Worm (Caenorhabditis elegans) whole organism, young adult: ENCODE results near the gene T13A10.2.

Source experiments
- B0019.2 ChIP-seq: fragments of 200-800 bp; sonication (Bioruptor generic); conservative IDR thresholded peaks from 2 replicates; pipeline ENCODE4 v1.3.6; 2022; ENCODE audit warnings: missing genetic modification reagents, missing genetic modification characterization, missing compliant biosample characterization
- B0035.1 ChIP-seq: sonication (generic microtip); optimal IDR thresholded peaks from 2 replicates; lab custom pipeline; 2016; ENCODE audit warnings: missing genetic modification characterization, mild to moderate bottlenecking, missing compliant biosample characterization, missing genotype, missing genetic modification reagents
- C06A6.2 ChIP-seq: fragments of 200-800 bp; sonication (Bioruptor generic); conservative IDR thresholded peaks from 2 replicates; pipeline ENCODE4 v1.3.6; 2022; ENCODE audit warnings: missing genetic modification characterization, missing compliant biosample characterization
- F22D6.2 ChIP-seq: sonication (generic microtip); optimal IDR thresholded peaks from 2 replicates; lab custom pipeline; 2016; ENCODE audit warnings: mild to moderate bottlenecking, missing genetic modification characterization, missing compliant biosample characterization
- F52B5.7 ChIP-seq: sonication (generic microtip); optimal IDR thresholded peaks from 2 replicates; lab custom pipeline; 2016; ENCODE audit warnings: mild to moderate bottlenecking, missing genetic modification characterization, missing compliant biosample characterization
- F57C9.4 ChIP-seq: sonication (generic microtip); optimal IDR thresholded peaks from 2 replicates; lab custom pipeline; 2017; ENCODE audit warnings: mild to moderate bottlenecking, missing genetic modification characterization, missing compliant biosample characterization
- K12H6.12 ChIP-seq: fragments of 200-800 bp; sonication (Bioruptor generic); optimal IDR thresholded peaks from 2 replicates; lab custom pipeline; 2018; ENCODE audit warnings: mild to moderate bottlenecking, missing genetic modification characterization, missing compliant biosample characterization
- T26A5.8 ChIP-seq: sonication (generic microtip); optimal IDR thresholded peaks from 2 replicates; lab custom pipeline; 2016; ENCODE audit warnings: missing genetic modification characterization, missing compliant biosample characterization
- ZK185.1 ChIP-seq: sonication (generic microtip); optimal IDR thresholded peaks from 2 replicates; lab custom pipeline; 2016; ENCODE audit warnings: mild to moderate bottlenecking, missing genetic modification characterization, missing compliant biosample characterization; ENCODE audit not compliant: poor library complexity, severe bottlenecking
- akir-1 ChIP-seq: fragments of 200-800 bp; sonication (Bioruptor generic); optimal IDR thresholded peaks from 2 replicates; lab custom pipeline; 2018; ENCODE audit warnings: mild to moderate bottlenecking, missing genetic modification characterization, moderate library complexity, missing compliant biosample characterization
- aptf-2 ChIP-seq: fragments of 200-800 bp; sonication (Bioruptor generic); conservative IDR thresholded peaks from 2 replicates; pipeline ENCODE4 v1.3.6; 2022; ENCODE audit warnings: missing genetic modification reagents, missing genetic modification characterization, missing compliant biosample characterization
- athp-1 ChIP-seq: sonication (generic microtip); optimal IDR thresholded peaks from 2 replicates; lab custom pipeline; 2017; ENCODE audit warnings: mild to moderate bottlenecking, missing genetic modification characterization, missing compliant biosample characterization
- bed-2 ChIP-seq: fragments of 200-800 bp; sonication (Bioruptor generic); IDR thresholded peaks from 2 replicates; pipeline ENCODE4 v1.3.6; 2022; ENCODE audit warnings: missing genetic modification reagents, missing genetic modification characterization, missing compliant biosample characterization
- cebp-2 ChIP-seq: fragments of 200-800 bp; sonication (Bioruptor generic); IDR thresholded peaks from 2 replicates; pipeline ENCODE4 v1.3.6; 2022; ENCODE audit warnings: missing genetic modification characterization, missing compliant biosample characterization
- ceh-100 ChIP-seq: fragments of 200-800 bp; sonication (Bioruptor generic); IDR thresholded peaks from 2 replicates; pipeline ENCODE4 v1.3.6; 2022; ENCODE audit warnings: missing genetic modification reagents, missing genetic modification characterization, missing compliant biosample characterization
- ceh-91 ChIP-seq: fragments of 200-800 bp; sonication (Bioruptor generic); IDR thresholded peaks from 2 replicates; pipeline ENCODE4 v1.3.6; 2022; ENCODE audit warnings: missing genetic modification reagents, missing genetic modification characterization, missing compliant biosample characterization
- dpff-1 ChIP-seq: sonication (generic microtip); optimal IDR thresholded peaks from 2 replicates; lab custom pipeline; 2017; ENCODE audit warnings: mild to moderate bottlenecking, missing genetic modification characterization, missing compliant biosample characterization
- dpl-1 ChIP-seq: fragments of 150-350 bp; optimal IDR thresholded peaks from 2 replicates; lab custom pipeline; 2014; ENCODE audit warnings: missing biosample characterization, missing genetic modification reagents, missing genetic modification characterization
- egl-44 ChIP-seq: fragments of 200-800 bp; sonication (Bioruptor generic); IDR thresholded peaks from 2 replicates; pipeline ENCODE4 v1.3.6; 2022; ENCODE audit warnings: missing genetic modification reagents, missing genetic modification characterization, missing compliant biosample characterization
- ekl-4 ChIP-seq: fragments of 200-800 bp; sonication (Bioruptor generic); IDR thresholded peaks from 2 replicates; pipeline ENCODE4 v1.3.6; 2022; ENCODE audit warnings: missing genetic modification reagents, missing genetic modification characterization, missing compliant biosample characterization
- gei-17 ChIP-seq: fragments of 200-800 bp; sonication (Bioruptor generic); optimal IDR thresholded peaks from 2 replicates; lab custom pipeline; 2018; ENCODE audit warnings: mild to moderate bottlenecking, missing genetic modification characterization, missing compliant biosample characterization
- him-1 ChIP-seq: sonication (generic microtip); optimal IDR thresholded peaks from 2 replicates; lab custom pipeline; 2016; ENCODE audit warnings: missing genotype, missing genetic modification reagents, missing genetic modification characterization, missing compliant biosample characterization
- hlh-26 ChIP-seq: fragments of 200-800 bp; sonication (Bioruptor generic); conservative IDR thresholded peaks from 2 replicates; pipeline ENCODE4 v1.3.6; 2022; ENCODE audit warnings: missing genetic modification reagents, missing genetic modification characterization, missing compliant biosample characterization
- hmg-1.2 ChIP-seq: fragments of 200-800 bp; sonication (Bioruptor generic); IDR thresholded peaks from 2 replicates; pipeline ENCODE4 v1.3.6; 2022; ENCODE audit warnings: missing genetic modification reagents, missing genetic modification characterization, missing compliant biosample characterization
- hrde-1 ChIP-seq: sonication (generic microtip); optimal IDR thresholded peaks from 2 replicates; lab custom pipeline; 2016; ENCODE audit warnings: missing genetic modification characterization, mild to moderate bottlenecking, missing compliant biosample characterization, moderate library complexity, missing genotype, missing genetic modification reagents, borderline replicate concordance
- let-526 ChIP-seq: fragments of 200-800 bp; sonication (Bioruptor generic); IDR thresholded peaks from 2 replicates; pipeline ENCODE4 v1.3.6; 2022; ENCODE audit warnings: missing genetic modification reagents, missing genetic modification characterization, missing compliant biosample characterization
- let-607 ChIP-seq, 2 experiments: fragments of 200-800 bp in 1 of 2; sonication (Bioruptor generic) in 1 of 2; sonication (generic microtip) in 1 of 2; optimal IDR thresholded peaks; 2 replicates each; lab custom pipeline; 2016 to 2018; ENCODE audit warnings: mild to moderate bottlenecking in 2 of 2, missing compliant biosample characterization in 2 of 2, missing genetic modification characterization in 2 of 2, moderate library complexity in 2 of 2, missing genotype in 1 of 2
- lin-40 ChIP-seq: sonication (generic microtip); optimal IDR thresholded peaks from 2 replicates; lab custom pipeline; 2016; ENCODE audit warnings: missing genetic modification characterization, mild to moderate bottlenecking, missing compliant biosample characterization, missing genotype, missing genetic modification reagents
- lsl-1 ChIP-seq: fragments of 200-800 bp; sonication (Bioruptor generic); optimal IDR thresholded peaks from 2 replicates; lab custom pipeline; 2018; ENCODE audit warnings: mild to moderate bottlenecking, missing genetic modification characterization, moderate library complexity, missing compliant biosample characterization
- madf-10 ChIP-seq: sonication (generic microtip); optimal IDR thresholded peaks from 2 replicates; lab custom pipeline; 2016; ENCODE audit warnings: mild to moderate bottlenecking, missing genetic modification characterization, missing compliant biosample characterization
- madf-3 ChIP-seq: fragments of 200-800 bp; sonication (Bioruptor generic); IDR thresholded peaks from 2 replicates; pipeline ENCODE4 v1.3.6; 2022; ENCODE audit warnings: missing genetic modification reagents, missing genetic modification characterization, missing compliant biosample characterization
- madf-6 ChIP-seq: fragments of 200-800 bp; sonication (Bioruptor generic); IDR thresholded peaks from 2 replicates; pipeline ENCODE4 v1.3.6; 2022; ENCODE audit warnings: missing genetic modification reagents, missing genetic modification characterization, missing compliant biosample characterization
- mcd-1 ChIP-seq: fragments of 200-800 bp; sonication (Bioruptor generic); IDR thresholded peaks from 2 replicates; pipeline ENCODE4 v1.3.6; 2022; ENCODE audit warnings: missing genetic modification reagents, missing genetic modification characterization, missing compliant biosample characterization
- nfyb-1 ChIP-seq: fragments of 200-800 bp; sonication (Bioruptor generic); IDR thresholded peaks from 2 replicates; pipeline ENCODE4 v1.3.6; 2022; ENCODE audit warnings: missing genetic modification reagents, missing genetic modification characterization, missing compliant biosample characterization
- nhr-80 ChIP-seq: sonication (generic microtip); optimal IDR thresholded peaks from 2 replicates; lab custom pipeline; 2016; ENCODE audit warnings: missing genetic modification characterization, missing compliant biosample characterization
- pbrm-1 ChIP-seq: fragments of 200-800 bp; sonication (Bioruptor generic); IDR thresholded peaks from 2 replicates; pipeline ENCODE4 v1.3.6; 2022; ENCODE audit warnings: missing genetic modification reagents, missing genetic modification characterization, missing compliant biosample characterization
- pha-4 ChIP-seq: fragments of 150-350 bp; sonication (generic microtip); optimal IDR thresholded peaks from 2 replicates; lab custom pipeline; 2014; ENCODE audit warnings: missing biosample characterization, missing genetic modification reagents, missing genetic modification characterization
- rcor-1 ChIP-seq: fragments of 200-800 bp; sonication (Bioruptor generic); IDR thresholded peaks from 2 replicates; pipeline ENCODE4 v1.3.6; 2022; ENCODE audit warnings: missing genetic modification reagents, missing genetic modification characterization, missing compliant biosample characterization
- rpc-1 ChIP-seq, 2 experiments: fragments of 150-350 bp in 1 of 2; sonication (generic microtip) in 1 of 2; optimal IDR thresholded peaks; 2 replicates each; lab custom pipeline; 2014 to 2018; ENCODE audit warnings: missing biosample characterization in 1 of 2, missing genetic modification characterization in 1 of 2, missing genetic modification reagents in 1 of 2, missing genotype in 1 of 2
- sea-2 ChIP-seq: fragments of 200-800 bp; sonication (Bioruptor generic); IDR thresholded peaks from 2 replicates; pipeline ENCODE4 v1.3.6; 2022; ENCODE audit warnings: missing genetic modification characterization, missing compliant biosample characterization
- snpc-3.4 ChIP-seq: sonication (generic microtip); optimal IDR thresholded peaks from 2 replicates; lab custom pipeline; 2017; ENCODE audit warnings: missing genetic modification characterization, mild to moderate bottlenecking, missing compliant biosample characterization, antibody characterized with exemption, moderate library complexity, missing genotype, missing genetic modification reagents
- tbx-9 ChIP-seq: sonication (generic microtip); optimal IDR thresholded peaks from 2 replicates; lab custom pipeline; 2016; ENCODE audit warnings: borderline replicate concordance, missing genetic modification characterization, inconsistent platforms, missing compliant biosample characterization
- unc-130 ChIP-seq: sonication (generic microtip); optimal IDR thresholded peaks from 2 replicates; lab custom pipeline; 2016; ENCODE audit warnings: missing genetic modification reagents, missing genetic modification characterization, missing compliant biosample characterization
- unc-62 ChIP-seq: fragments of 150-350 bp; optimal IDR thresholded peaks from 2 replicates; lab custom pipeline; 2014; ENCODE audit warnings: missing biosample characterization, missing genetic modification reagents, missing genetic modification characterization
- ztf-25 ChIP-seq: fragments of 200-800 bp; sonication (Bioruptor generic); IDR thresholded peaks from 2 replicates; pipeline ENCODE4 v1.3.6; 2022; ENCODE audit warnings: missing genetic modification reagents, missing genetic modification characterization, missing compliant biosample characterization
- ztf-26 ChIP-seq: sonication (generic microtip); optimal IDR thresholded peaks from 2 replicates; lab custom pipeline; 2017; ENCODE audit warnings: missing genetic modification characterization, missing compliant biosample characterization

T13A10.2 gene

ce11 chrIV:6206294-6206776, 46.8 kb upstream of the T13A10.2 start, which contains the start of gene C49A9.10 (continued):
- peak; percentile 77 for TF ChIP-seq him-1 (tag; lab: Kevin White, UChicago)
- TF ChIP-seq K12H6.12 (tag; lab: Kevin White, UChicago): peak; percentile 69
- peak; percentile 40 for TF ChIP-seq hrde-1 (tag; lab: Kevin White, UChicago)
- peak; percentile 22 for TF ChIP-seq ztf-26 (tag; lab: Kevin White, UChicago)
- TF ChIP-seq B0019.2: no peak
- TF ChIP-seq pbrm-1 (GFP tag; lab: Robert Waterston, UW): peak; percentile 60; the same call in 1 of the 2 replicates
- TF ChIP-seq ztf-25 (GFP tag; lab: Robert Waterston, UW): 0 out of 2 replicates have a peak, but pooled peaks have one; percentile 34
- no peak for TF ChIP-seq snpc-3.4 (tag; lab: Kevin White, UChicago)
- peak; percentile 39; the same call in 1 of the 2 replicates for TF ChIP-seq C06A6.2 (GFP tag; lab: Robert Waterston, UW)
- TF ChIP-seq dpl-1 (GFP tag; lab: Kevin White, UChicago): peak; percentile 82
- TF ChIP-seq cebp-2 (GFP tag; lab: Robert Waterston, UW): 0 out of 2 replicates have a peak, but pooled peaks have one; percentile 74
- no peak for TF ChIP-seq tbx-9 (tag; lab: Kevin White, UChicago)
- no peak for TF ChIP-seq rpc-1 (optimal IDR thresholded peaks at IDR 0.05; lab: Kevin White, UChicago)
- TF ChIP-seq rpc-1 (tag; optimal IDR thresholded peaks at IDR 0.05; lab: Kevin White, UChicago): no peak
- TF ChIP-seq gei-17 (GFP tag; lab: Kevin White, UChicago): no peak
- TF ChIP-seq lin-40 (tag; lab: Kevin White, UChicago): peak; percentile 74
- no peak for TF ChIP-seq unc-62 (GFP tag; lab: Kevin White, UChicago)
- peak; percentile 57 for TF ChIP-seq pha-4 (tag; lab: Kevin White, UChicago)
- peak; percentile 3 for TF ChIP-seq nhr-80 (tag; lab: Kevin White, UChicago)
- peak; percentile 68; the same call in 1 of the 2 replicates for TF ChIP-seq madf-3 (GFP tag; lab: Robert Waterston, UW)
- TF ChIP-seq let-526 (GFP tag; lab: Robert Waterston, UW): peak; percentile 89
- peak; percentile 60 for TF ChIP-seq akir-1 (GFP tag; lab: Kevin White, UChicago)
- TF ChIP-seq ZK185.1 (tag; lab: Kevin White, UChicago): peak; percentile 97
- TF ChIP-seq madf-6 (GFP tag; lab: Robert Waterston, UW): no peak; the same call in 1 of the 2 replicates
- peak; percentile 43; the same call in 1 of the 2 replicates for TF ChIP-seq nfyb-1 (GFP tag; lab: Robert Waterston, UW)
- TF ChIP-seq mcd-1 (GFP tag; lab: Robert Waterston, UW): peak; percentile 81
- TF ChIP-seq hmg-1.2: peak; percentile 29; the same call in 1 of the 2 replicates
- no peak for TF ChIP-seq F52B5.7 (tag; lab: Kevin White, UChicago)
- peak; percentile 58; the same call in 1 of the 2 replicates for TF ChIP-seq ekl-4 (GFP tag; lab: Robert Waterston, UW)
- TF ChIP-seq egl-44 (GFP tag; lab: Robert Waterston, UW): no peak
- 0 out of 2 replicates have a peak, but pooled peaks have one; percentile 37 for TF ChIP-seq ceh-91
- no peak for TF ChIP-seq sea-2 (GFP tag; lab: Robert Waterston, UW)
- TF ChIP-seq ceh-100 (GFP tag; lab: Robert Waterston, UW): 0 out of 2 replicates have a peak, but pooled peaks have one; percentile 39
- peak; percentile 47 for TF ChIP-seq lsl-1
- TF ChIP-seq madf-10: peak; percentile 54
- no peak for TF ChIP-seq dpff-1 (tag; lab: Kevin White, UChicago)
- TF ChIP-seq unc-130 (GFP tag; lab: Kevin White, UChicago): peak; percentile 93
- TF ChIP-seq athp-1: peak; percentile 70
- TF ChIP-seq B0035.1 (tag; lab: Kevin White, UChicago): peak; percentile 27
- TF ChIP-seq F22D6.2 (tag; lab: Kevin White, UChicago): peak; percentile 79
- TF ChIP-seq bed-2: peak; percentile 83
- peak; percentile 46; the same call in 1 of the 2 replicates for TF ChIP-seq aptf-2 (GFP tag; lab: Robert Waterston, UW)
- TF ChIP-seq F57C9.4: peak; percentile 48
- peak; percentile 73 for TF ChIP-seq rcor-1 (GFP tag; lab: Robert Waterston, UW)
- TF ChIP-seq hlh-26: no peak
- peak in 1 of 2 experiments; percentile 70 for TF ChIP-seq let-607 (tag; optimal IDR thresholded peaks at IDR 0.05; lab: Kevin White, UChicago)
- TF ChIP-seq T26A5.8: no peak
